Worm (Caenorhabditis elegans) whole organism, L1 larva: Measurements from ENCODE around the gene ubxn-6.

Experiments
- ama-1 ChIP-seq: fragments of 150-350 bp; optimal IDR thresholded peaks from 2 replicates; lab custom pipeline; 2014
- ceh-8 ChIP-seq: fragments of 200-800 bp; sonication (Bioruptor generic); optimal IDR thresholded peaks from 2 replicates; lab custom pipeline; 2018; ENCODE audit warnings: mild to moderate bottlenecking, missing genetic modification characterization, moderate library complexity, missing compliant biosample characterization
- elt-2 ChIP-seq: sonication (generic microtip); optimal IDR thresholded peaks from 2 replicates; lab custom pipeline; 2016; ENCODE audit warnings: missing genetic modification characterization, mild to moderate bottlenecking, inconsistent platforms, missing compliant biosample characterization, missing genetic modification reagents
- fkh-10 ChIP-seq: sonication (generic microtip); optimal IDR thresholded peaks from 2 replicates; lab custom pipeline; 2017; ENCODE audit warnings: missing biosample characterization, missing genetic modification reagents, missing genetic modification characterization
- hpl-2 ChIP-seq: fragments of 150-350 bp; optimal IDR thresholded peaks from 2 replicates; lab custom pipeline; 2014; ENCODE audit warnings: missing biosample characterization, missing genetic modification reagents, missing genetic modification characterization
- mep-1 ChIP-seq: fragments of 150-350 bp; optimal IDR thresholded peaks from 2 replicates; lab custom pipeline; 2014; ENCODE audit warnings: missing biosample characterization, missing genetic modification characterization
- nhr-237 ChIP-seq: fragments of 150-350 bp; optimal IDR thresholded peaks from 2 replicates; lab custom pipeline; 2014; ENCODE audit warnings: missing biosample characterization, missing genetic modification characterization
- nhr-28 ChIP-seq: fragments of 150-350 bp; optimal IDR thresholded peaks from 2 replicates; lab custom pipeline; 2014; ENCODE audit warnings: missing biosample characterization, missing genetic modification characterization
- snpc-4 ChIP-seq: fragments of 150-350 bp; optimal IDR thresholded peaks from 2 replicates; lab custom pipeline; 2014; ENCODE audit warnings: missing biosample characterization, missing genetic modification characterization
- unc-62 ChIP-seq: fragments of 150-350 bp; optimal IDR thresholded peaks from 2 replicates; lab custom pipeline; 2014; ENCODE audit warnings: missing biosample characterization, missing genetic modification reagents, missing genetic modification characterization

DNA sequence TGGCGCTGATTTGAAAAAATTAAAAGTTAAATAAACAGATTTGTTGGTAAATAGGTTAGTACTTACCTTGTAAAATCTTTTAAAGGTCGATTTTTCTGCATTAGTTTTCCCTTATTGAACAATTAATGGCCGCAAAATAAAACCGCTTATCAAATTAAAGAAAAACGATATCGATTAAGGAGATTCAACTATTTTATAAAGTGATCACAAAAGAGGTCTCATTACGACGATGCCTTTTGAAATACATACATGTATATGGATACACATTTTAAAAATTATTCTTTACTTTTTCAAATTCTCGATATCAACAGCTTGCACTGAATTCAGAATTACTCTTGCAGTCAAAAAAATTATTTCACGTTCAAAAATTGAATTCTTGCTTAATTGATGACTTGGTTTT, 49.3 kb upstream of the ubxn-6 start, which contains the start of gene Y17G9A.3:
- TF ChIP-seq nhr-28 (tag; lab: Kevin White, UChicago) (no peak), hpl-2 (GFP tag; lab: Kevin White, UChicago) (no peak), mep-1 (tag; lab: Kevin White, UChicago) (no peak), fkh-10 (no peak), nhr-237 (tag; lab: Kevin White, UChicago) (no peak), ceh-8 (no peak), snpc-4 (tag; lab: Kevin White, UChicago) (no peak), elt-2 (tag; lab: Kevin White, UChicago) (no peak), ama-1 (no peak), unc-62 (no peak)
